Fruit fly (Drosophila melanogaster) Kc167 (cell line): ENCODE results near the gene Pez.

ENCODE experiments used
- psq ChIP-seq: fragments of >200 bp; optimal IDR thresholded peaks from 2 replicates; lab custom pipeline; 2017; ENCODE audit warnings: missing external identifiers
- ttk ChIP-seq: sonication (Bioruptor generic); optimal IDR thresholded peaks from 2 replicates; lab custom pipeline; 2017; ENCODE audit warnings: missing external identifiers

- no peak for TF ChIP-seq ttk (lab: Kevin White, UChicago)
- TF ChIP-seq psq (lab: Kevin White, UChicago): no peak
These were observed 28.5 kb upstream of the Pez start for dm6 chr2L:6366924-6367323.
